Worm (Caenorhabditis elegans) whole organism, mixed stage, embryonic: ENCODE measurements around the gene R01H2.1.
A peak's percentile ranks its signal among the peaks of the same experiment; 100 is the strongest.

Experiments used
- M03D4.4 ChIP-seq: sonication (generic microtip); optimal IDR thresholded peaks from 2 replicates; lab custom pipeline; 2017; ENCODE audit warnings: mild to moderate bottlenecking, missing genetic modification characterization, missing compliant biosample characterization
- blmp-1 ChIP-seq: fragments of 150-350 bp; optimal IDR thresholded peaks from 2 replicates; lab custom pipeline; 2014; ENCODE audit warnings: missing biosample characterization, missing genetic modification characterization
- ceh-39 ChIP-seq: fragments of 150-350 bp; optimal IDR thresholded peaks from 2 replicates; lab custom pipeline; 2014; ENCODE audit warnings: missing biosample characterization, missing genetic modification characterization
- ceh-43 ChIP-seq: fragments of 200-800 bp; sonication (Bioruptor generic); optimal IDR thresholded peaks from 2 replicates; lab custom pipeline; 2018; ENCODE audit warnings: mild to moderate bottlenecking, missing genetic modification characterization, moderate library complexity, missing compliant biosample characterization
- ceh-83 ChIP-seq: fragments of 200-800 bp; sonication (Bioruptor generic); optimal IDR thresholded peaks from 2 replicates; lab custom pipeline; 2018; ENCODE audit warnings: mild to moderate bottlenecking, missing genetic modification characterization, missing compliant biosample characterization
- ces-1 ChIP-seq: fragments of 150-350 bp; optimal IDR thresholded peaks from 2 replicates; lab custom pipeline; 2014; ENCODE audit warnings: missing biosample characterization, missing genetic modification reagents, missing genetic modification characterization
- drap-1 ChIP-seq: fragments of 200-800 bp; sonication (Bioruptor generic); optimal IDR thresholded peaks from 3 replicates; lab custom pipeline; 2018; ENCODE audit warnings: mild to moderate bottlenecking, missing genetic modification characterization, missing compliant biosample characterization
- elt-1 ChIP-seq: sonication (generic microtip); optimal IDR thresholded peaks from 2 replicates; lab custom pipeline; 2017; ENCODE audit warnings: missing genetic modification characterization, mild to moderate bottlenecking, missing compliant biosample characterization, antibody characterized with exemption, moderate library complexity, borderline replicate concordance; ENCODE audit not compliant: insufficient read depth
- elt-3 ChIP-seq: fragments of 150-350 bp; optimal IDR thresholded peaks from 2 replicates; lab custom pipeline; 2014; ENCODE audit warnings: missing biosample characterization, missing genetic modification characterization
- flh-1 ChIP-seq: fragments of 200-800 bp; sonication (Bioruptor generic); optimal IDR thresholded peaks from 2 replicates; lab custom pipeline; 2018; ENCODE audit warnings: mild to moderate bottlenecking, missing genetic modification characterization, moderate library complexity, missing compliant biosample characterization
- ham-2 ChIP-seq: fragments of 200-800 bp; sonication (Bioruptor generic); optimal IDR thresholded peaks from 2 replicates; lab custom pipeline; 2018; ENCODE audit warnings: mild to moderate bottlenecking, missing genetic modification characterization, missing compliant biosample characterization
- hlh-1 ChIP-seq: fragments of 150-350 bp; optimal IDR thresholded peaks from 2 replicates; lab custom pipeline; 2014; ENCODE audit warnings: missing biosample characterization, missing genetic modification reagents, missing genetic modification characterization
- lin-13 ChIP-seq: fragments of 150-350 bp; optimal IDR thresholded peaks from 2 replicates; lab custom pipeline; 2014; ENCODE audit warnings: missing biosample characterization, missing genetic modification characterization
- lsy-2 ChIP-seq: fragments of 150-350 bp; optimal IDR thresholded peaks from 2 replicates; lab custom pipeline; 2014; ENCODE audit warnings: missing biosample characterization, missing genetic modification characterization
- mab-5 ChIP-seq: fragments of 150-350 bp; optimal IDR thresholded peaks from 2 replicates; lab custom pipeline; 2014; ENCODE audit warnings: missing biosample characterization, missing genetic modification characterization
- mep-1 ChIP-seq: fragments of 150-350 bp; optimal IDR thresholded peaks from 2 replicates; lab custom pipeline; 2017; ENCODE audit warnings: missing biosample characterization, missing genetic modification reagents, missing genetic modification characterization, inconsistent platforms
- mls-2 ChIP-seq: sonication (generic microtip); optimal IDR thresholded peaks from 2 replicates; lab custom pipeline; 2016; ENCODE audit warnings: mild to moderate bottlenecking, missing genetic modification characterization, moderate library complexity, missing compliant biosample characterization
- nhr-12 ChIP-seq: fragments of 150-350 bp; optimal IDR thresholded peaks from 2 replicates; lab custom pipeline; 2014; ENCODE audit warnings: missing biosample characterization, missing genetic modification characterization
- nhr-2 ChIP-seq: fragments of 150-350 bp; optimal IDR thresholded peaks from 2 replicates; lab custom pipeline; 2014; ENCODE audit warnings: missing biosample characterization, missing genetic modification characterization
- nhr-237 ChIP-seq: fragments of 150-350 bp; optimal IDR thresholded peaks from 2 replicates; lab custom pipeline; 2014; ENCODE audit warnings: missing biosample characterization, missing genetic modification characterization
- nhr-28 ChIP-seq: fragments of 150-350 bp; optimal IDR thresholded peaks from 2 replicates; lab custom pipeline; 2014; ENCODE audit warnings: missing biosample characterization, missing genetic modification characterization
- nhr-76 ChIP-seq: sonication (generic microtip); optimal IDR thresholded peaks from 2 replicates; lab custom pipeline; 2017; ENCODE audit warnings: missing biosample characterization, missing genetic modification characterization
- sem-2 ChIP-seq: fragments of 200-800 bp; sonication (Bioruptor generic); optimal IDR thresholded peaks from 2 replicates; lab custom pipeline; 2018; ENCODE audit warnings: mild to moderate bottlenecking, missing genetic modification characterization, missing compliant biosample characterization
- snpc-4 ChIP-seq: fragments of 150-350 bp; optimal IDR thresholded peaks from 2 replicates; lab custom pipeline; 2014; ENCODE audit warnings: missing biosample characterization, missing genetic modification characterization
- sptf-1 ChIP-seq: sonication (generic microtip); optimal IDR thresholded peaks from 2 replicates; lab custom pipeline; 2017; ENCODE audit warnings: mild to moderate bottlenecking, missing genetic modification characterization, moderate library complexity, missing compliant biosample characterization
- tbx-8 ChIP-seq: fragments of 200-800 bp; sonication (Bioruptor generic); optimal IDR thresholded peaks from 2 replicates; lab custom pipeline; 2018; ENCODE audit warnings: mild to moderate bottlenecking, missing genetic modification characterization, moderate library complexity, missing compliant biosample characterization
- unc-120 ChIP-seq: sonication (generic microtip); optimal IDR thresholded peaks from 2 replicates; lab custom pipeline; 2017; ENCODE audit warnings: missing genetic modification characterization, missing compliant biosample characterization; ENCODE audit not compliant: poor library complexity, severe bottlenecking
- unc-39 ChIP-seq: fragments of 150-350 bp; optimal IDR thresholded peaks from 2 replicates; lab custom pipeline; 2014; ENCODE audit warnings: missing biosample characterization, missing genetic modification characterization
- unc-62 ChIP-seq: fragments of 150-350 bp; optimal IDR thresholded peaks from 2 replicates; lab custom pipeline; 2014; ENCODE audit warnings: missing biosample characterization, missing genetic modification reagents, missing genetic modification characterization
- zip-8 ChIP-seq: fragments of 150-350 bp; optimal IDR thresholded peaks from 2 replicates; lab custom pipeline; 2014; ENCODE audit warnings: missing biosample characterization, missing genetic modification characterization
- ztf-11 ChIP-seq: fragments of 150-350 bp; optimal IDR thresholded peaks from 2 replicates; lab custom pipeline; 2014; ENCODE audit warnings: missing biosample characterization, missing genetic modification characterization

R01H2.1 gene

ce11 chrIII:7067385-7067896, 4.8 kb downstream of the R01H2.1 start, which contains the start of gene ger-1:
TSS of gene ger-1 (minus strand) at chrIII:7067477.
- TF ChIP-seq nhr-76 (no peak), M03D4.4 (tag; lab: Kevin White, UChicago) (no peak), sptf-1 (no peak), hlh-1 (tag; lab: Kevin White, UChicago) (no peak), snpc-4 (tag; lab: Kevin White, UChicago) (no peak), unc-62 (GFP tag; lab: Kevin White, UChicago) (no peak), ham-2 (GFP tag; lab: Kevin White, UChicago) (peak; percentile 3), elt-1 (tag; lab: Kevin White, UChicago) (peak; percentile 30)

DNA sequence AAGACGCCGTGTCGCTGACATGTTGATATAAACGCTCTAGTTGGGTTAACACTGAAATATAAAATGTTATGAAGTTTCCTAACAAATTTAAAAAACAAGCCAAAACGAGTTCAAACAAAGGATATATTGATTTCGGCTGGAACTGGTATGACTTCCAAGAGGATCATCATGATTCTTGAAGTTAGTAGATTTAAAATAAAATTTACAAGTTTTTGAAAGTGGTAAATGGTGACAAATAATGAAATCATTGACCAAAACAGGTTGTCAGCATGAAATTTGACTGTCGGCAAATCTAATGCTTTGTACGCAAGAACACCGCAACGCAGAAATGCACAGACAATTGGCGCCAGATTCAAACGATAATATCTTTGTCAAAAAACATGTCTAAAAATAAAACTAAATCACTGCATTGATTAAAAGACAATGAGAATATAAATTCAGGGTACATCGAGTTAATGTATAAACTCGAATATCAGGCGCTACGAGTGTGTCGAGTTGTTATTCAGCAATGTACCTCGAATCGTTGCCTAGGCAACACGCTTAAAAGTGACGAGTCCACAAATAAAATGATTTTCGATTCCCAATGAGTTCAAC, 5.9 kb downstream of the R01H2.1 start, which contains the start of the genes ubc-18 and R01H2.8:
ubc-18 (minus strand) TSS at position 51 of the 594 bp plus-strand sequence.
R01H2.8 (plus strand) TSS at position 544 of the 594 bp plus-strand sequence.
- TF ChIP-seq mls-2 (tag; lab: Kevin White, UChicago): no peak
- peak; percentile 42 for TF ChIP-seq nhr-237
- TF ChIP-seq unc-120 (tag; lab: Kevin White, UChicago): peak; percentile 80
- peak; percentile 18 for TF ChIP-seq lsy-2 (tag; lab: Kevin White, UChicago)
- no peak for TF ChIP-seq nhr-2 (tag; lab: Kevin White, UChicago)
- peak; percentile 5 for TF ChIP-seq mep-1
- TF ChIP-seq, all 35 proteins: peak for 4

- TF ChIP-seq tbx-8 (GFP tag; lab: Kevin White, UChicago) (no peak), M03D4.4 (tag; lab: Kevin White, UChicago) (no peak), sem-2 (no peak), blmp-1 (no peak), ceh-43 (no peak)
- TF ChIP-seq, all 35 proteins: peak for 0
Measured at ce11 chrIII:7069981-7070380, 7.3 kb downstream of the R01H2.1 start, which contains the start of gene tmem-17. TSS of gene tmem-17 (plus strand) at chrIII:7070281.

- TF ChIP-seq nhr-237 (no peak), ham-2 (GFP tag; lab: Kevin White, UChicago) (no peak), ztf-11 (no peak), nhr-12 (tag; lab: Kevin White, UChicago) (no peak), M03D4.4 (tag; lab: Kevin White, UChicago) (no peak), blmp-1 (no peak)
Measured at ce11 chrIII:7072452-7072851, 9.8 kb downstream of the R01H2.1 start, which contains the start of gene lin-37. TSS of gene lin-37 (minus strand) at chrIII:7072552.

DNA sequence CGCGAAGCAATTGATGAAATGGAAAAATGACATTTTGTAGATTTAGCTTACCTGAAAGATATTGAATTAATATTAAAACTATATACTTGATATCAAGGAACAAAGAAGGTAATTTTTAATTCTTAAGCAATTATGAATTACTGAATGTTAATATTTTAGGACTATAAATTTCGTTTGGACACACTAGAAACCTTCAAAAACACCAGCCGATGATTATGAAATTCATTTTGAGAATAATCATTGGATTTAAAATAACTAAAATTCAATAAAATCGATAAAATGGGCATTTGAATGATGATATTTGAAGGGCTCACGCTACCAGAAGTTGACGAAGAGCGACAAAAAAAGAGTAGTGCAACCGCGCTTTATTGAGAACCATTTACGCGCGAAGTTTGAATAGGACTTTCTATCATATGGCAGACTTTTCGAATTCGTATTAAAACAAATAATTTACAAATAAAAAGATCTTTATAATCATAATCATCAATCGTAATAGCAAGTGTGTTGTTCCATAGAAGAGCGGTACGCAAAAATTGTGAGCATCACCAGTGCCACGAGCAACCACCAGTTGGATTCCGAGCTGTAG, 11.2 kb downstream of the R01H2.1 start, which contains the start of gene ZK418.5:
ZK418.5 (minus strand) TSS at position 51 of the 586 bp plus-strand sequence.
- TF ChIP-seq lsy-2 (tag; lab: Kevin White, UChicago): peak; percentile 48
- no peak for TF ChIP-seq unc-39 (tag; lab: Kevin White, UChicago)
- no peak for TF ChIP-seq hlh-1 (tag; lab: Kevin White, UChicago)
- TF ChIP-seq nhr-2 (tag; lab: Kevin White, UChicago): no peak
- no peak for TF ChIP-seq nhr-76
- no peak for TF ChIP-seq mab-5 (tag; lab: Kevin White, UChicago)
- no peak for TF ChIP-seq nhr-12 (tag; lab: Kevin White, UChicago)
- TF ChIP-seq ceh-39 (tag; lab: Kevin White, UChicago): peak; percentile 22
- no peak for TF ChIP-seq ces-1 (GFP tag; lab: Kevin White, UChicago)
- peak; percentile 32 for TF ChIP-seq mep-1
- TF ChIP-seq nhr-237: no peak
- TF ChIP-seq unc-62 (GFP tag; lab: Kevin White, UChicago): no peak

DNA sequence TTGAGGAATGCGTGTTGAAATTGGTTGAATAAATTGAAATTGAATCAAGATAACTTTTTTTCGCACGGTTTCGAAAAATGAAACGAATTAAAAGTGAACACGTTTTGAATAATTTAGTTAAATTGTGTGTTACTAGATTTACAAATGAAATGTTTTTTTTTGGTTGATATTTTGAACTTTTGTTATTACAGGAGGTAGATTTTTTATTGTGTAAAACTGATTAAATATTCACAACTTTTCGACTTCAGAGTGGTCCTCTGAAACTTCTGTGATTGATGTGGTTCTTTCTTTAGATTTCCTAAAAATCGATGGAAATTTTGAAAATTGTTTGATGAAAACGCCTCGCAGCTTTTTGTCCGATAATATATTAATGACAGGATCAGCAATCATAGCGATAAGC, 13.7 kb downstream of the R01H2.1 start, which contains the start of gene ZK418.13:
ZK418.13 (minus strand) TSS at position 101 of the 400 bp plus-strand sequence.
- TF ChIP-seq ztf-11: no peak
- TF ChIP-seq flh-1 (GFP tag; lab: Kevin White, UChicago): no peak
- TF ChIP-seq blmp-1: no peak

ce11 chrIII:7078737-7079136, 16.1 kb downstream of the R01H2.1 start, which contains the start of gene ZK418.6:
TSS of gene ZK418.6 (minus strand) at chrIII:7078837.
- TF ChIP-seq zip-8 (no peak), ham-2 (GFP tag; lab: Kevin White, UChicago) (no peak), elt-1 (tag; lab: Kevin White, UChicago) (no peak), lin-13 (tag; lab: Kevin White, UChicago) (no peak), lsy-2 (tag; lab: Kevin White, UChicago) (no peak), mab-5 (tag; lab: Kevin White, UChicago) (no peak), nhr-28 (no peak), ces-1 (GFP tag; lab: Kevin White, UChicago) (no peak), ceh-39 (tag; lab: Kevin White, UChicago) (no peak), nhr-76 (no peak), drap-1 (GFP tag; lab: Kevin White, UChicago) (no peak), ceh-83 (GFP tag; lab: Kevin White, UChicago) (no peak), hlh-1 (tag; lab: Kevin White, UChicago) (no peak), elt-3 (tag; lab: Kevin White, UChicago) (no peak), tbx-8 (GFP tag; lab: Kevin White, UChicago) (no peak), snpc-4 (tag; lab: Kevin White, UChicago) (no peak), sem-2 (no peak), unc-62 (GFP tag; lab: Kevin White, UChicago) (no peak), nhr-2 (tag; lab: Kevin White, UChicago) (no peak), nhr-237 (no peak)
